Fruit fly (Drosophila melanogaster) whole organism, pupa: ENCODE results near the gene Cad99C.

Experiments used
- CG10348 ChIP-seq: fragments of 200-800 bp; sonication (Bioruptor generic); IDR thresholded peaks from 2 replicates; pipeline ENCODE4 v1.3.6; 2022; ENCODE audit warnings: missing biosample characterization, missing genetic modification characterization
- CG15710 ChIP-seq: fragments of 200-800 bp; sonication (Bioruptor generic); optimal IDR thresholded peaks from 2 replicates; lab custom pipeline; 2018; ENCODE audit warnings: missing biosample characterization, mild to moderate bottlenecking, missing genetic modification characterization, moderate library complexity
- CG34367 ChIP-seq: fragments of 200-800 bp; sonication (Bioruptor generic); optimal IDR thresholded peaks from 2 replicates; lab custom pipeline; 2018; ENCODE audit warnings: missing biosample characterization, mild to moderate bottlenecking, missing genetic modification characterization
- CG8301 ChIP-seq: fragments of 200-800 bp; sonication (Bioruptor generic); optimal IDR thresholded peaks from 2 replicates; lab custom pipeline; 2018; ENCODE audit warnings: missing biosample characterization, mild to moderate bottlenecking, missing genetic modification characterization
- Snoo ChIP-seq: fragments of 200-800 bp; sonication (Bioruptor generic); optimal IDR thresholded peaks from 3 replicates; lab custom pipeline; 2017; ENCODE audit warnings: missing biosample characterization, mild to moderate bottlenecking, missing genetic modification characterization, inconsistent platforms
- fd96Ca ChIP-seq: fragments of 200-800 bp; sonication (Bioruptor generic); IDR thresholded peaks from 3 replicates; pipeline ENCODE4 v1.3.6; 2022; ENCODE audit warnings: missing biosample characterization, missing genetic modification characterization

dm6 chr3R:29893030-29893429, 51.6 kb downstream of the Cad99C start:
- TF ChIP-seq CG15710 (tag; lab: Kevin White, UChicago) (no peak), CG34367 (tag; lab: Kevin White, UChicago) (no peak), CG8301 (no peak), CG10348 (GFP tag; lab: Robert Waterston, UW) (no peak), Snoo (tag; lab: Kevin White, UChicago) (no peak), fd96Ca (GFP tag; lab: Robert Waterston, UW) (no peak)
